Fruit fly (Drosophila melanogaster) whole organism, embryonic: ENCODE data around the gene MTF-1.

Experiments
- Atf6 ChIP-seq: fragments of 200-800 bp; sonication (Bioruptor generic); IDR thresholded peaks from 2 replicates; pipeline ENCODE4 v1.3.6; 2022; ENCODE audit warnings: missing biosample characterization, missing genetic modification characterization
- CG10274 ChIP-seq: fragments of 200-800 bp; sonication (Bioruptor generic); optimal IDR thresholded peaks from 3 replicates; lab custom pipeline; 2017; ENCODE audit warnings: missing biosample characterization, mild to moderate bottlenecking, missing genetic modification characterization
- CG10565 ChIP-seq: fragments of 200-800 bp; sonication (Bioruptor generic); optimal IDR thresholded peaks from 3 replicates; lab custom pipeline; 2016; ENCODE audit warnings: missing biosample characterization, mild to moderate bottlenecking, missing genetic modification characterization
- CG12299 ChIP-seq: fragments of 200-800 bp; sonication (Bioruptor generic); optimal IDR thresholded peaks from 2 replicates; lab custom pipeline; 2018; ENCODE audit warnings: missing biosample characterization, mild to moderate bottlenecking, missing genetic modification characterization
- CG1233 ChIP-seq: fragments of 200-800 bp; sonication (Bioruptor generic); optimal IDR thresholded peaks from 4 replicates; lab custom pipeline; 2018; ENCODE audit warnings: missing biosample characterization, mild to moderate bottlenecking, missing genetic modification characterization
- CG12659 ChIP-seq: fragments of 200-800 bp; sonication (Bioruptor generic); optimal IDR thresholded peaks from 3 replicates; lab custom pipeline; 2017; ENCODE audit warnings: mild to moderate bottlenecking, missing biosample characterization, missing genetic modification reagents, missing genetic modification characterization
- CG13775 ChIP-seq: fragments of 200-800 bp; sonication (Bioruptor generic); optimal IDR thresholded peaks from 3 replicates; lab custom pipeline; 2017; ENCODE audit warnings: missing biosample characterization, mild to moderate bottlenecking, missing genetic modification characterization
- CG15601 ChIP-seq: fragments of 200-800 bp; sonication (Bioruptor generic); optimal IDR thresholded peaks from 3 replicates; lab custom pipeline; 2019; ENCODE audit warnings: missing biosample characterization, mild to moderate bottlenecking, missing genetic modification characterization, moderate library complexity
- CG17359 ChIP-seq: fragments of 200-800 bp; sonication (Bioruptor generic); optimal IDR thresholded peaks from 3 replicates; lab custom pipeline; 2018; ENCODE audit warnings: missing biosample characterization, mild to moderate bottlenecking, missing genetic modification characterization, moderate library complexity
- CG17361 ChIP-seq: fragments of 200-800 bp; sonication (Bioruptor generic); IDR thresholded peaks from 3 replicates; pipeline ENCODE4 v1.3.6; 2022; ENCODE audit warnings: missing biosample characterization, missing genetic modification characterization
- CG17568 ChIP-seq: fragments of 200-800 bp; sonication (Bioruptor generic); optimal IDR thresholded peaks from 2 replicates; lab custom pipeline; 2018; ENCODE audit warnings: missing biosample characterization, mild to moderate bottlenecking, missing genetic modification characterization, moderate library complexity
- CG18599 ChIP-seq: fragments of 200-800 bp; sonication (Bioruptor generic); optimal IDR thresholded peaks from 3 replicates; lab custom pipeline; 2017; ENCODE audit warnings: missing biosample characterization, missing genetic modification characterization, mild to moderate bottlenecking, moderate library complexity, missing genetic modification reagents
- CG2678 ChIP-seq: fragments of 200-800 bp; sonication (Bioruptor generic); optimal IDR thresholded peaks from 3 replicates; lab custom pipeline; 2019; ENCODE audit warnings: missing biosample characterization, mild to moderate bottlenecking, missing genetic modification characterization, moderate library complexity
- CG32532 ChIP-seq: fragments of 200-800 bp; sonication (Bioruptor generic); IDR thresholded peaks from 2 replicates; pipeline ENCODE4 v1.3.6; 2022; ENCODE audit warnings: missing biosample characterization, missing genetic modification characterization
- CG3726 ChIP-seq: fragments of 200-800 bp; sonication (Bioruptor generic); IDR thresholded peaks from 3 replicates; pipeline ENCODE4, ENCODE4 v1.3.6; 2022; ENCODE audit warnings: missing biosample characterization, missing genetic modification characterization
- CG4820 ChIP-seq: fragments of 200-800 bp; sonication (Bioruptor generic); optimal IDR thresholded peaks from 3 replicates; lab custom pipeline; 2016; ENCODE audit warnings: missing biosample characterization, missing genetic modification characterization
- CG9817 ChIP-seq: fragments of 200-800 bp; sonication (Bioruptor generic); optimal IDR thresholded peaks from 2 replicates; lab custom pipeline; 2018; ENCODE audit warnings: missing biosample characterization, mild to moderate bottlenecking, missing genetic modification characterization, moderate library complexity
- Doc3 ChIP-seq: fragments of 200-800 bp; sonication (Bioruptor generic); IDR thresholded peaks from 3 replicates; pipeline ENCODE4 v1.3.6; 2022; ENCODE audit warnings: missing biosample characterization, missing genetic modification characterization; ENCODE audit not compliant: partially characterized antibody
- ERR ChIP-seq: fragments of 200-800 bp; sonication (Bioruptor generic); optimal IDR thresholded peaks from 2 replicates; lab custom pipeline; 2016; ENCODE audit warnings: missing biosample characterization, missing genetic modification characterization
- Fer1 ChIP-seq: fragments of 200-800 bp; sonication (Bioruptor generic); optimal IDR thresholded peaks from 2 replicates; lab custom pipeline; 2017; ENCODE audit warnings: missing biosample characterization, mild to moderate bottlenecking, missing genetic modification characterization
- Hr3 ChIP-seq: fragments of 200-800 bp; sonication (Bioruptor generic); optimal IDR thresholded peaks from 3 replicates; lab custom pipeline; 2016; ENCODE audit warnings: missing biosample characterization, missing genetic modification characterization
- Hr51 ChIP-seq, 2 experiments: fragments of 200-800 bp; sonication (Bioruptor generic); optimal IDR thresholded peaks; 2 replicates in 1 of 2; 3 replicates in 1 of 2; lab custom pipeline; 2016 to 2018; ENCODE audit warnings: missing biosample characterization in 2 of 2, missing genetic modification characterization in 2 of 2, mild to moderate bottlenecking in 1 of 2, moderate library complexity in 1 of 2
- MESR4 ChIP-seq: fragments of 200-800 bp; sonication (Bioruptor generic); optimal IDR thresholded peaks from 2 replicates; lab custom pipeline; 2018; ENCODE audit warnings: missing biosample characterization, mild to moderate bottlenecking, missing genetic modification characterization, moderate library complexity
- Mrtf ChIP-seq: fragments of 200-800 bp; sonication (Bioruptor generic); IDR thresholded peaks from 3 replicates; pipeline ENCODE4 v1.3.6; 2022; ENCODE audit warnings: missing biosample characterization, missing genetic modification characterization
- Rfx ChIP-seq: fragments of 200-800 bp; sonication (Bioruptor generic); IDR thresholded peaks from 2 replicates; pipeline ENCODE4 v1.3.6; 2022; ENCODE audit warnings: missing biosample characterization, missing genetic modification characterization
- Rx ChIP-seq: fragments of 200-800 bp; sonication (Bioruptor generic); IDR thresholded peaks from 2 replicates; pipeline ENCODE4 v1.3.6; 2022; ENCODE audit warnings: missing biosample characterization, missing genetic modification characterization
- Side ChIP-seq: fragments of 200-800 bp; sonication (Bioruptor generic); optimal IDR thresholded peaks from 2 replicates; lab custom pipeline; 2016; ENCODE audit warnings: missing biosample characterization, missing genetic modification characterization
- Sin3A ChIP-seq: fragments of >200 bp; optimal IDR thresholded peaks from 2 replicates; lab custom pipeline; 2018
- Sox100B ChIP-seq: fragments of 200-800 bp; sonication (Bioruptor generic); optimal IDR thresholded peaks from 3 replicates; lab custom pipeline; 2018; ENCODE audit warnings: missing biosample characterization, mild to moderate bottlenecking, missing genetic modification characterization
- Sox102F ChIP-seq: fragments of 200-800 bp; sonication (Bioruptor generic); optimal IDR thresholded peaks from 2 replicates; lab custom pipeline; 2018; ENCODE audit warnings: missing biosample characterization, mild to moderate bottlenecking, missing genetic modification characterization, moderate library complexity
- Spps ChIP-seq: fragments of 200-800 bp; sonication (Bioruptor generic); optimal IDR thresholded peaks from 2 replicates; lab custom pipeline; 2018; ENCODE audit warnings: missing biosample characterization, mild to moderate bottlenecking, missing genetic modification characterization
- btn ChIP-seq: fragments of 200-800 bp; sonication (Bioruptor generic); optimal IDR thresholded peaks from 2 replicates; lab custom pipeline; 2016; ENCODE audit warnings: missing biosample characterization, missing genetic modification characterization
- cad ChIP-seq: fragments of >200 bp; optimal IDR thresholded peaks from 2 replicates; lab custom pipeline; 2017; ENCODE audit warnings: missing biosample characterization, missing genetic modification characterization
- chn ChIP-seq: fragments of 200-800 bp; sonication (Bioruptor generic); optimal IDR thresholded peaks from 2 replicates; lab custom pipeline; 2016; ENCODE audit warnings: missing biosample characterization, missing genetic modification characterization
- crc ChIP-seq: fragments of 200-800 bp; sonication (Bioruptor generic); optimal IDR thresholded peaks from 2 replicates; lab custom pipeline; 2016; ENCODE audit warnings: missing biosample characterization, missing genetic modification characterization
- crol ChIP-seq: fragments of 200-800 bp; sonication (Bioruptor generic); IDR thresholded peaks from 2 replicates; pipeline ENCODE4 v1.3.6; 2022; ENCODE audit warnings: missing biosample characterization, missing genetic modification characterization
- dm ChIP-seq: fragments of 200-800 bp; sonication (Bioruptor generic); optimal IDR thresholded peaks from 3 replicates; lab custom pipeline; 2016; ENCODE audit warnings: missing biosample characterization, missing genetic modification characterization
- gsb ChIP-seq: fragments of 200-800 bp; sonication (Bioruptor generic); IDR thresholded peaks from 2 replicates; pipeline ENCODE4 v1.3.6; 2022; ENCODE audit warnings: missing biosample characterization, missing genetic modification characterization
- ham ChIP-seq: fragments of 200-800 bp; sonication (Bioruptor generic); IDR thresholded peaks from 2 replicates; pipeline ENCODE4 v1.3.6; 2022; ENCODE audit warnings: missing biosample characterization, missing genetic modification characterization
- jigr1 ChIP-seq: fragments of 200-800 bp; sonication (Bioruptor generic); IDR thresholded peaks from 3 replicates; pipeline ENCODE4 v1.3.6; 2022; ENCODE audit warnings: missing biosample characterization, missing genetic modification characterization
- jing ChIP-seq: fragments of 200-800 bp; sonication (Bioruptor generic); optimal IDR thresholded peaks from 2 replicates; lab custom pipeline; 2018; ENCODE audit warnings: missing biosample characterization, mild to moderate bottlenecking, missing genetic modification characterization
- kni ChIP-seq: fragments of 200-800 bp; sonication (Bioruptor generic); optimal IDR thresholded peaks from 3 replicates; lab custom pipeline; 2017; ENCODE audit warnings: mild to moderate bottlenecking, missing biosample characterization, missing genetic modification reagents, missing genetic modification characterization
- lilli ChIP-seq: fragments of 200-800 bp; sonication (Bioruptor generic); optimal IDR thresholded peaks from 3 replicates; lab custom pipeline; 2016; ENCODE audit warnings: missing biosample characterization, missing genetic modification characterization
- otp ChIP-seq: fragments of 200-800 bp; sonication (Bioruptor generic); IDR thresholded peaks from 3 replicates; pipeline ENCODE4, ENCODE4 v1.3.6; 2022; ENCODE audit warnings: missing biosample characterization, missing genetic modification characterization
- pzg ChIP-seq: fragments of 200-800 bp; sonication (Bioruptor generic); optimal IDR thresholded peaks from 3 replicates; lab custom pipeline; 2018; ENCODE audit warnings: missing biosample characterization, mild to moderate bottlenecking, missing genetic modification characterization, moderate library complexity
- ro ChIP-seq: fragments of 200-800 bp; sonication (Bioruptor generic); IDR thresholded peaks from 2 replicates; pipeline ENCODE4 v1.3.6; 2022; ENCODE audit warnings: missing biosample characterization, missing genetic modification characterization
- salm ChIP-seq: fragments of 200-800 bp; sonication (Bioruptor generic); optimal IDR thresholded peaks from 2 replicates; lab custom pipeline; 2018; ENCODE audit warnings: missing biosample characterization, mild to moderate bottlenecking, missing genetic modification characterization
- slbo ChIP-seq: fragments of 200-800 bp; sonication (Bioruptor generic); IDR thresholded peaks from 2 replicates; pipeline ENCODE4 v1.3.6; 2022; ENCODE audit warnings: missing biosample characterization, missing genetic modification characterization
- tup ChIP-seq: fragments of 200-800 bp; sonication (Bioruptor generic); optimal IDR thresholded peaks from 2 replicates; lab custom pipeline; 2016; ENCODE audit warnings: missing biosample characterization, mild to moderate bottlenecking, missing genetic modification characterization, moderate library complexity
- twi ChIP-seq: fragments of 200-800 bp; optimal IDR thresholded peaks from 2 replicates; lab custom pipeline; 2019; ENCODE audit warnings: missing biosample characterization, mild to moderate bottlenecking, missing genetic modification characterization, moderate library complexity
- unc-4 ChIP-seq: fragments of 200-800 bp; sonication (Bioruptor generic); IDR thresholded peaks from 2 replicates; pipeline ENCODE4 v1.3.6; 2022; ENCODE audit warnings: missing biosample characterization, missing genetic modification characterization; ENCODE audit not compliant: partially characterized antibody

Gene MTF-1

dm6 chr3L:9398435-9398981, 31.6 kb upstream of the MTF-1 start (continued):
- no peak for TF ChIP-seq cad (GFP tag; lab: Kevin White, UChicago)
- TF ChIP-seq CG13775 (GFP tag; lab: Kevin White, UChicago), result no peak
- TF ChIP-seq CG2678 (tag; lab: Kevin White, UChicago), result no peak
- TF ChIP-seq CG3726 (GFP tag; lab: Robert Waterston, UW), result no peak
- TF ChIP-seq ERR (GFP tag; lab: Kevin White, UChicago), result no peak
- TF ChIP-seq Mrtf (GFP tag; lab: Robert Waterston, UW), result no peak
- TF ChIP-seq CG18599 (GFP tag; lab: Kevin White, UChicago), result no peak
- TF ChIP-seq Side, result no peak
- no peak for TF ChIP-seq Sin3A (lab: Kevin White, UChicago)
- no peak for TF ChIP-seq Sox100B (GFP tag; lab: Kevin White, UChicago)
- TF ChIP-seq otp (GFP tag; lab: Robert Waterston, UW), result 0 out of 3 replicates have a peak, but pooled peaks have one; percentile 38
- TF ChIP-seq jigr1 (GFP tag; lab: Robert Waterston, UW), result no peak
- TF ChIP-seq CG10274 (GFP tag; lab: Kevin White, UChicago), result peak; percentile 35
- no peak for TF ChIP-seq Doc3
- TF ChIP-seq crol (GFP tag; lab: Robert Waterston, UW), result peak; percentile 69
- no peak for TF ChIP-seq Rfx (GFP tag; lab: Robert Waterston, UW)
- no peak for TF ChIP-seq salm (tag; lab: Kevin White, UChicago)
- no peak for TF ChIP-seq dm (GFP tag; lab: Kevin White, UChicago)
- 0 out of 2 replicates have a peak, but pooled peaks have one; percentile 21 for TF ChIP-seq Atf6 (GFP tag; lab: Robert Waterston, UW)
- TF ChIP-seq Spps (tag; lab: Kevin White, UChicago), result no peak
- no peak for TF ChIP-seq ro (GFP tag; lab: Robert Waterston, UW)
- no peak for TF ChIP-seq CG10565 (GFP tag; lab: Kevin White, UChicago)
- TF ChIP-seq Hr51 (GFP tag; optimal IDR thresholded peaks at IDR 0.05; lab: Kevin White, UChicago), result no peak
- no peak for TF ChIP-seq Hr3
- peak; percentile 37 for TF ChIP-seq CG32532 (GFP tag; lab: Robert Waterston, UW)
- no peak for TF ChIP-seq unc-4 (GFP tag; lab: Robert Waterston, UW)
- no peak for TF ChIP-seq CG17359 (tag; lab: Kevin White, UChicago)
- no peak for TF ChIP-seq Sox102F (GFP tag; lab: Kevin White, UChicago)
- TF ChIP-seq Fer1, result no peak
- 0 out of 2 replicates have a peak, but pooled peaks have one; percentile 20 for TF ChIP-seq slbo (GFP tag; lab: Robert Waterston, UW)
- TF ChIP-seq crc (GFP tag; lab: Kevin White, UChicago), result no peak
- no peak for TF ChIP-seq lilli (GFP tag; lab: Kevin White, UChicago)
- no peak for TF ChIP-seq CG1233 (GFP tag; lab: Kevin White, UChicago)
- no peak for TF ChIP-seq CG17361 (GFP tag; lab: Robert Waterston, UW)
- TF ChIP-seq gsb (GFP tag; lab: Robert Waterston, UW), result no peak
- TF ChIP-seq btn (GFP tag; lab: Kevin White, UChicago), result no peak
- no peak for TF ChIP-seq CG15601 (tag; lab: Kevin White, UChicago)
- TF ChIP-seq ham (GFP tag; lab: Robert Waterston, UW), result no peak
- TF ChIP-seq tup (GFP tag; lab: Kevin White, UChicago), result no peak
- TF ChIP-seq CG9817 (tag; lab: Kevin White, UChicago), result no peak
- TF ChIP-seq Rx (GFP tag; lab: Robert Waterston, UW), result no peak
- TF ChIP-seq CG12299, result no peak
- no peak for TF ChIP-seq kni
- no peak for TF ChIP-seq twi (tag; lab: Kevin White, UChicago)
- no peak for TF ChIP-seq jing (GFP tag; lab: Kevin White, UChicago)
- no peak for TF ChIP-seq CG17568 (GFP tag; lab: Kevin White, UChicago)
- peak; percentile 12 for TF ChIP-seq CG4820 (GFP tag; lab: Kevin White, UChicago)
- TF ChIP-seq pzg, result no peak
- no peak for TF ChIP-seq CG12659
- TF ChIP-seq chn (GFP tag; lab: Kevin White, UChicago), result no peak
- no peak for TF ChIP-seq MESR4 (GFP tag; lab: Kevin White, UChicago)
